Fruit fly (Drosophila melanogaster) whole organism, embryonic: ENCODE measurements around the gene CG14352.

Experiments
- Aef1 ChIP-seq: fragments of 200-800 bp; sonication (Bioruptor generic); IDR thresholded peaks from 3 replicates; pipeline ENCODE4 v1.3.6; 2022; ENCODE audit warnings: missing biosample characterization, missing genetic modification characterization
- Awh ChIP-seq: fragments of 200-800 bp; sonication (Bioruptor generic); IDR thresholded peaks from 2 replicates; pipeline ENCODE4, ENCODE4 v1.3.6; 2022; ENCODE audit warnings: missing biosample characterization, missing genetic modification characterization
- B-H2 ChIP-seq: fragments of 200-800 bp; sonication (Bioruptor generic); optimal IDR thresholded peaks from 2 replicates; lab custom pipeline; 2018; ENCODE audit warnings: missing biosample characterization, mild to moderate bottlenecking, missing genetic modification characterization
- Blimp-1 ChIP-seq: fragments of 200-800 bp; sonication (Bioruptor generic); optimal IDR thresholded peaks from 3 replicates; lab custom pipeline; 2018; ENCODE audit warnings: missing biosample characterization, missing genetic modification characterization, mild to moderate bottlenecking, moderate library complexity, missing genetic modification reagents
- CG10321 ChIP-seq: fragments of 200-800 bp; sonication (Bioruptor generic); IDR thresholded peaks from 2 replicates; pipeline ENCODE4 v1.3.6; 2022; ENCODE audit warnings: missing biosample characterization, missing genetic modification characterization
- CG10366 ChIP-seq: fragments of 200-800 bp; sonication (Bioruptor generic); IDR thresholded peaks from 2 replicates; pipeline ENCODE4 v1.3.6; 2022; ENCODE audit warnings: missing biosample characterization, missing genetic modification characterization
- CG10431 ChIP-seq: fragments of 200-800 bp; sonication (Bioruptor generic); optimal IDR thresholded peaks from 3 replicates; lab custom pipeline; 2018; ENCODE audit warnings: missing biosample characterization, mild to moderate bottlenecking, missing genetic modification characterization
- CG10654 ChIP-seq: fragments of 200-800 bp; sonication (Bioruptor generic); optimal IDR thresholded peaks from 2 replicates; lab custom pipeline; 2016; ENCODE audit warnings: missing biosample characterization, missing genetic modification characterization
- CG14014 ChIP-seq: fragments of 200-800 bp; sonication (Bioruptor generic); IDR thresholded peaks from 2 replicates; pipeline ENCODE4 v1.3.6; 2022; ENCODE audit warnings: missing biosample characterization, missing genetic modification characterization
- CG15073 ChIP-seq: fragments of 200-800 bp; sonication (Bioruptor generic); optimal IDR thresholded peaks from 2 replicates; lab custom pipeline; 2016; ENCODE audit warnings: missing biosample characterization, missing genetic modification characterization
- CG17568 ChIP-seq: fragments of 200-800 bp; sonication (Bioruptor generic); optimal IDR thresholded peaks from 2 replicates; lab custom pipeline; 2018; ENCODE audit warnings: missing biosample characterization, mild to moderate bottlenecking, missing genetic modification characterization, moderate library complexity
- CG18011 ChIP-seq: fragments of 200-800 bp; sonication (Bioruptor generic); optimal IDR thresholded peaks from 2 replicates; lab custom pipeline; 2017; ENCODE audit warnings: missing biosample characterization, missing genetic modification characterization, mild to moderate bottlenecking, moderate library complexity, missing genotype
- CG30020 ChIP-seq: fragments of 200-800 bp; optimal IDR thresholded peaks from 2 replicates; lab custom pipeline; 2019; ENCODE audit warnings: missing biosample characterization, mild to moderate bottlenecking, missing genetic modification characterization, moderate library complexity
- CG31224 ChIP-seq: fragments of 200-800 bp; sonication (Bioruptor generic); IDR thresholded peaks from 2 replicates; pipeline ENCODE4 v1.3.6; 2022; ENCODE audit warnings: missing biosample characterization, missing genetic modification characterization
- CG5180 ChIP-seq: fragments of 200-800 bp; sonication (Bioruptor generic); optimal IDR thresholded peaks from 3 replicates; lab custom pipeline; 2017; ENCODE audit warnings: missing biosample characterization, missing genetic modification characterization, mild to moderate bottlenecking, moderate library complexity, missing genetic modification reagents
- CG6683 ChIP-seq: fragments of 200-800 bp; sonication (Bioruptor generic); optimal IDR thresholded peaks from 2 replicates; lab custom pipeline; 2017; ENCODE audit warnings: missing biosample characterization, mild to moderate bottlenecking, missing genetic modification characterization, missing genetic modification reagents
- CG9609 ChIP-seq: fragments of 200-800 bp; sonication (Bioruptor generic); optimal IDR thresholded peaks from 3 replicates; lab custom pipeline; 2016; ENCODE audit warnings: missing biosample characterization, missing genetic modification characterization
- CTCF ChIP-seq: fragments of 200-800 bp; sonication (Bioruptor generic); optimal IDR thresholded peaks from 2 replicates; lab custom pipeline; 2017; ENCODE audit warnings: missing biosample characterization, mild to moderate bottlenecking, missing genetic modification characterization, moderate library complexity
- CrebB ChIP-seq: fragments of 200-800 bp; sonication (Bioruptor generic); optimal IDR thresholded peaks from 3 replicates; lab custom pipeline; 2018; ENCODE audit warnings: missing biosample characterization, mild to moderate bottlenecking, missing genetic modification characterization
- Dbx ChIP-seq: fragments of 200-800 bp; sonication (Bioruptor generic); IDR thresholded peaks from 3 replicates; pipeline ENCODE4 v1.3.6; 2022; ENCODE audit warnings: missing biosample characterization, missing genetic modification characterization
- Ets97D ChIP-seq: fragments of 200-800 bp; sonication (Bioruptor generic); optimal IDR thresholded peaks from 3 replicates; lab custom pipeline; 2016; ENCODE audit warnings: missing biosample characterization, missing genetic modification characterization
- Fer3 ChIP-seq: fragments of 200-800 bp; sonication (Bioruptor generic); optimal IDR thresholded peaks from 2 replicates; lab custom pipeline; 2018; ENCODE audit warnings: missing biosample characterization, mild to moderate bottlenecking, missing genetic modification characterization, moderate library complexity
- H2.0 ChIP-seq: fragments of 200-800 bp; sonication (Bioruptor generic); IDR thresholded peaks from 2 replicates; pipeline ENCODE4 v1.3.6; 2022; ENCODE audit warnings: missing biosample characterization, missing genetic modification characterization
- Hand ChIP-seq: fragments of 200-800 bp; sonication (Bioruptor generic); optimal IDR thresholded peaks from 2 replicates; lab custom pipeline; 2017; ENCODE audit warnings: mild to moderate bottlenecking, missing biosample characterization, missing genetic modification reagents, missing genetic modification characterization
- Hr3 ChIP-seq: fragments of 200-800 bp; sonication (Bioruptor generic); optimal IDR thresholded peaks from 3 replicates; lab custom pipeline; 2016; ENCODE audit warnings: missing biosample characterization, missing genetic modification characterization
- Lpt ChIP-seq: fragments of >200 bp; optimal IDR thresholded peaks from 2 replicates; lab custom pipeline; 2018; ENCODE audit warnings: missing biosample characterization, missing genetic modification characterization
- Ravus ChIP-seq: fragments of 200-800 bp; sonication (Bioruptor generic); IDR thresholded peaks from 2 replicates; pipeline ENCODE4 v1.3.6; 2022; ENCODE audit warnings: missing biosample characterization, missing genetic modification characterization
- Scr ChIP-seq: fragments of 200-800 bp; sonication (Bioruptor generic); IDR thresholded peaks from 2 replicates; pipeline ENCODE4 v1.3.6; 2022; ENCODE audit warnings: missing biosample characterization, missing genetic modification characterization; ENCODE audit not compliant: partially characterized antibody
- Usf ChIP-seq: fragments of 200-800 bp; sonication (Bioruptor generic); optimal IDR thresholded peaks from 2 replicates; lab custom pipeline; 2017; ENCODE audit warnings: missing genotype, missing biosample characterization, missing genetic modification characterization
- ap ChIP-seq: fragments of 200-800 bp; sonication (Bioruptor generic); IDR thresholded peaks from 2 replicates; pipeline ENCODE4 v1.3.6; 2022; ENCODE audit warnings: missing biosample characterization, missing genetic modification characterization
- bigmax ChIP-seq: fragments of 200-800 bp; sonication (Bioruptor generic); optimal IDR thresholded peaks from 2 replicates; lab custom pipeline; 2018; ENCODE audit warnings: missing biosample characterization, mild to moderate bottlenecking, missing genetic modification characterization
- chif ChIP-seq, 2 experiments: fragments of 200-800 bp; sonication (Bioruptor generic); optimal IDR thresholded peaks; 3 replicates each; lab custom pipeline; 2016; ENCODE audit warnings: missing biosample characterization in 2 of 2, missing genetic modification characterization in 2 of 2
- crp ChIP-seq, 2 experiments: fragments of 200-800 bp; sonication (Bioruptor generic); optimal IDR thresholded peaks; 2 replicates in 1 of 2; 3 replicates in 1 of 2; lab custom pipeline; 2017; ENCODE audit warnings: missing biosample characterization in 2 of 2, missing genetic modification characterization in 2 of 2, mild to moderate bottlenecking in 1 of 2, moderate library complexity in 1 of 2
- dysf ChIP-seq: fragments of 200-800 bp; sonication (Bioruptor generic); IDR thresholded peaks from 3 replicates; pipeline ENCODE4 v1.3.6; 2022; ENCODE audit warnings: missing biosample characterization, missing genetic modification characterization
- fd102C ChIP-seq: fragments of 200-800 bp; sonication (Bioruptor generic); optimal IDR thresholded peaks from 2 replicates; lab custom pipeline; 2018; ENCODE audit warnings: missing biosample characterization, mild to moderate bottlenecking, missing genetic modification characterization, moderate library complexity
- fd3F ChIP-seq: fragments of 200-800 bp; sonication (Bioruptor generic); optimal IDR thresholded peaks from 2 replicates; lab custom pipeline; 2018; ENCODE audit warnings: missing biosample characterization, mild to moderate bottlenecking, missing genetic modification characterization, moderate library complexity
- fu2 ChIP-seq: fragments of 200-800 bp; sonication (Bioruptor generic); optimal IDR thresholded peaks from 2 replicates; lab custom pipeline; 2016; ENCODE audit warnings: missing biosample characterization, missing genetic modification characterization
- hb ChIP-seq: fragments of 200-800 bp; sonication (Bioruptor generic); IDR thresholded peaks from 3 replicates; pipeline ENCODE4 v1.3.6; 2022; ENCODE audit warnings: missing biosample characterization, missing genetic modification characterization; ENCODE audit not compliant: partially characterized antibody
- jigr1 ChIP-seq: fragments of 200-800 bp; sonication (Bioruptor generic); IDR thresholded peaks from 3 replicates; pipeline ENCODE4 v1.3.6; 2022; ENCODE audit warnings: missing biosample characterization, missing genetic modification characterization
- jing ChIP-seq: fragments of 200-800 bp; sonication (Bioruptor generic); optimal IDR thresholded peaks from 2 replicates; lab custom pipeline; 2018; ENCODE audit warnings: missing biosample characterization, mild to moderate bottlenecking, missing genetic modification characterization
- kni ChIP-seq: fragments of 200-800 bp; sonication (Bioruptor generic); optimal IDR thresholded peaks from 3 replicates; lab custom pipeline; 2017; ENCODE audit warnings: mild to moderate bottlenecking, missing biosample characterization, missing genetic modification reagents, missing genetic modification characterization
- mam ChIP-seq: fragments of 200-800 bp; sonication (Bioruptor generic); optimal IDR thresholded peaks from 3 replicates; lab custom pipeline; 2016; ENCODE audit warnings: missing biosample characterization, missing genetic modification characterization
- nerfin-1 ChIP-seq: fragments of 200-800 bp; sonication (Bioruptor generic); optimal IDR thresholded peaks from 3 replicates; lab custom pipeline; 2019; ENCODE audit warnings: missing biosample characterization, mild to moderate bottlenecking, missing genetic modification characterization, moderate library complexity
- oc ChIP-seq: fragments of 200-800 bp; sonication (Bioruptor generic); optimal IDR thresholded peaks from 2 replicates; lab custom pipeline; 2018; ENCODE audit warnings: missing biosample characterization, mild to moderate bottlenecking, missing genetic modification characterization, moderate library complexity
- psq ChIP-seq: fragments of 200-800 bp; sonication (Bioruptor generic); optimal IDR thresholded peaks from 2 replicates; lab custom pipeline; 2017; ENCODE audit warnings: missing biosample characterization, missing genetic modification characterization
- sens-2 ChIP-seq: fragments of 200-800 bp; sonication (Bioruptor generic); IDR thresholded peaks from 2 replicates; pipeline ENCODE4 v1.3.6; 2022; ENCODE audit warnings: missing biosample characterization, missing genetic modification characterization
- sna ChIP-seq: fragments of 200-800 bp; sonication (Bioruptor generic); IDR thresholded peaks from 2 replicates; pipeline ENCODE4 v1.3.6; 2022; ENCODE audit warnings: missing biosample characterization, missing genetic modification characterization; ENCODE audit not compliant: partially characterized antibody
- stwl ChIP-seq: fragments of 200-800 bp; sonication (Bioruptor generic); optimal IDR thresholded peaks from 3 replicates; lab custom pipeline; 2018; ENCODE audit warnings: missing biosample characterization, mild to moderate bottlenecking, missing genetic modification characterization, moderate library complexity
- unc-4 ChIP-seq: fragments of 200-800 bp; sonication (Bioruptor generic); IDR thresholded peaks from 2 replicates; pipeline ENCODE4 v1.3.6; 2022; ENCODE audit warnings: missing biosample characterization, missing genetic modification characterization; ENCODE audit not compliant: partially characterized antibody
- yki ChIP-seq: fragments of >200 bp; optimal IDR thresholded peaks from 3 replicates; lab custom pipeline; 2018

Gene CG14352

DNA sequence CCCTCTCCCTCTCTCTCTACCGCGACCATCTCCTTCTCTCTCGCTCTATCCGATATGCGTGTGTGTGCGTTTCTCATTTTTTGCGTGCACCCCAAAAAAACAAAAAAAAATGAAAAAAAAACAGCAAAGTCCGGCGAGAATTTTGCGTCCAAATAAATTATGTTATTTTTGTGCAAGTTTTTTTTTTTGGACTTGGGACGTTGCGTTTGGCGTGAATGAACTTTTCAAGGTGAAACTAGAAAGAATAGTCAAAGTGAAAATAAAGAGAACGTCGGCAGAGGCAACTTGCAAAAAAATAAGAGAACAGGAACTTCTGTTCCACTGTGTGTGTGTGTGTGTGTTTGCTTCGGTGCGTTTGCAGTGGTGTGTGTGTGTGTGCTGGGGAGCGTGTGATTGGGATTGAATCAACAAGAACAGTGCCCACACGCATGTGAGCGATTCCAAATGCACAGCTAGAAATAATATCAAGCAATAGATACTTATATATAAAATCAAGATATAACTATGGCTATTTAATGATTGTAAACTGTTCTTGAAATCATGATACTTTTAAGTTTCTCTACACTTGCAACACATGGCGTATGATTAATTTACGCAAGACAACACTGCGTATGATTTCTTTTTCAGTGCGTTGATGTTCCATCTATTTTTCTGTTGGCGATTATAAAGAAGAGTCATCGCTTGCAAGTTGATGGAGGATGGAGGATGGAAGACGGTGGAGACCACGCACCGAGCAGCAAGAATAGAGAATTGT is 18.2 kb downstream of the CG14352 start:
- TF ChIP-seq dysf (GFP tag; lab: Robert Waterston, UW) (peak; percentile 83), CrebB (tag; lab: Kevin White, UChicago) (peak; percentile 18), sens-2 (no peak), fu2 (GFP tag; lab: Kevin White, UChicago) (no peak), CG6683 (GFP tag; lab: Kevin White, UChicago) (no peak), crp (GFP tag; optimal IDR thresholded peaks at IDR 0.05; lab: Kevin White, UChicago) (no peak), Fer3 (peak; percentile 65), CG10431 (no peak), Lpt (no peak), nerfin-1 (no peak), Ets97D (GFP tag; lab: Kevin White, UChicago) (no peak), Aef1 (GFP tag; lab: Robert Waterston, UW) (peak; percentile 41; the same call in 2 of the 3 replicates), CG10654 (peak; percentile 15), stwl (tag; lab: Kevin White, UChicago) (no peak), Ravus (GFP tag; lab: Robert Waterston, UW) (no peak), sna (no peak), CG17568 (no peak), CG15073 (GFP tag; lab: Kevin White, UChicago) (no peak), psq (GFP tag; lab: Kevin White, UChicago) (no peak), Hand (GFP tag; lab: Kevin White, UChicago) (peak; percentile 57), Usf (peak; percentile 61), mam (GFP tag; lab: Kevin White, UChicago) (peak; percentile 28), CG10366 (GFP tag; lab: Robert Waterston, UW) (peak; percentile 64; the same call in 1 of the 2 replicates), CG14014 (GFP tag; lab: Robert Waterston, UW) (peak; percentile 72), Dbx (GFP tag; lab: Robert Waterston, UW) (0 out of 3 replicates have a peak, but pooled peaks have one; percentile 62), Scr (GFP tag; lab: Robert Waterston, UW) (no peak), H2.0 (GFP tag; lab: Robert Waterston, UW) (0 out of 2 replicates have a peak, but pooled peaks have one; percentile 42), yki (lab: Kevin White, UChicago) (no peak), Blimp-1 (GFP tag; lab: Kevin White, UChicago) (peak; percentile 14), CTCF (GFP tag; lab: Kevin White, UChicago) (no peak), ap (GFP tag; lab: Robert Waterston, UW) (no peak), unc-4 (GFP tag; lab: Robert Waterston, UW) (no peak), CG30020 (tag; lab: Kevin White, UChicago) (no peak), oc (tag; lab: Kevin White, UChicago) (no peak), Awh (GFP tag; lab: Robert Waterston, UW) (no peak), Hr3 (GFP tag; lab: Kevin White, UChicago) (peak; percentile 38), bigmax (GFP tag; lab: Kevin White, UChicago) (no peak), jigr1 (GFP tag; lab: Robert Waterston, UW) (no peak), jing (GFP tag; lab: Kevin White, UChicago) (peak; percentile 37), CG18011 (GFP tag; lab: Kevin White, UChicago) (no peak), CG5180 (no peak), CG31224 (GFP tag; lab: Robert Waterston, UW) (peak; percentile 29; the same call in 1 of the 2 replicates), fd3F (peak; percentile 38), hb (GFP tag; lab: Robert Waterston, UW) (no peak), CG9609 (GFP tag; lab: Kevin White, UChicago) (no peak), CG10321 (GFP tag; lab: Robert Waterston, UW) (no peak), B-H2 (GFP tag; lab: Kevin White, UChicago) (no peak), fd102C (no peak), kni (GFP tag; lab: Kevin White, UChicago) (no peak), chif (GFP tag; optimal IDR thresholded peaks at IDR 0.05; lab: Kevin White, UChicago) (peak in 1 of 2 experiments; percentile 4)
